Worm (Caenorhabditis elegans) whole organism, L3 larva: ENCODE measurements around the gene spp-21.

Experiments used
- R02D3.7 ChIP-seq: fragments of 150-350 bp; optimal IDR thresholded peaks from 2 replicates; lab custom pipeline; 2014; ENCODE audit warnings: missing biosample characterization, missing genetic modification characterization
- ZK546.5 ChIP-seq: sonication (generic microtip); optimal IDR thresholded peaks from 2 replicates; lab custom pipeline; 2017; ENCODE audit warnings: missing biosample characterization, missing genetic modification characterization
- aly-2 ChIP-seq: fragments of 150-350 bp; optimal IDR thresholded peaks from 2 replicates; lab custom pipeline; 2014; ENCODE audit warnings: missing biosample characterization, missing genetic modification characterization
- ama-1 ChIP-seq: fragments of 150-350 bp; optimal IDR thresholded peaks from 2 replicates; lab custom pipeline; 2018
- ceh-16 ChIP-seq: sonication (generic microtip); optimal IDR thresholded peaks from 2 replicates; lab custom pipeline; 2017; ENCODE audit warnings: missing biosample characterization, missing genetic modification characterization
- ceh-28 ChIP-seq: fragments of 150-350 bp; optimal IDR thresholded peaks from 2 replicates; lab custom pipeline; 2014; ENCODE audit warnings: missing biosample characterization, missing genetic modification reagents, missing genetic modification characterization
- daf-12 ChIP-seq: fragments of 150-350 bp; optimal IDR thresholded peaks from 2 replicates; lab custom pipeline; 2014; ENCODE audit warnings: missing biosample characterization, missing genetic modification reagents, missing genetic modification characterization
- egl-27 ChIP-seq: sonication (generic microtip); optimal IDR thresholded peaks from 4 replicates; lab custom pipeline; 2017; ENCODE audit warnings: missing biosample characterization, missing genetic modification reagents, missing genetic modification characterization
- egl-5 ChIP-seq: fragments of 150-350 bp; optimal IDR thresholded peaks from 2 replicates; lab custom pipeline; 2017; ENCODE audit warnings: missing biosample characterization, missing genetic modification reagents, missing genetic modification characterization, inconsistent platforms
- elt-1 ChIP-seq: fragments of 150-350 bp; optimal IDR thresholded peaks from 2 replicates; lab custom pipeline; 2014; ENCODE audit warnings: missing biosample characterization, missing genetic modification characterization
- elt-2 ChIP-seq: sonication (generic microtip); optimal IDR thresholded peaks from 2 replicates; lab custom pipeline; 2016; ENCODE audit warnings: missing genetic modification reagents, mild to moderate bottlenecking, missing genetic modification characterization, missing compliant biosample characterization
- eor-1 ChIP-seq, 2 experiments: fragments of 150-350 bp; optimal IDR thresholded peaks; 2 replicates each; lab custom pipeline; 2014 to 2018; ENCODE audit warnings: missing biosample characterization in 2 of 2, missing genetic modification characterization in 2 of 2
- fkh-10 ChIP-seq: sonication (generic microtip); optimal IDR thresholded peaks from 2 replicates; lab custom pipeline; 2017; ENCODE audit warnings: missing biosample characterization, missing genetic modification reagents, missing genetic modification characterization
- fkh-2 ChIP-seq: fragments of 150-350 bp; optimal IDR thresholded peaks from 2 replicates; lab custom pipeline; 2014; ENCODE audit warnings: missing biosample characterization, missing genetic modification reagents, missing genetic modification characterization
- fos-1 ChIP-seq: fragments of 150-350 bp; optimal IDR thresholded peaks from 2 replicates; lab custom pipeline; 2014; ENCODE audit warnings: missing biosample characterization, missing genetic modification characterization
- hmg-11 ChIP-seq: sonication (generic microtip); optimal IDR thresholded peaks from 2 replicates; lab custom pipeline; 2016; ENCODE audit warnings: missing genetic modification characterization, missing compliant biosample characterization
- jun-1 ChIP-seq: fragments of 150-350 bp; optimal IDR thresholded peaks from 2 replicates; lab custom pipeline; 2014; ENCODE audit warnings: missing biosample characterization, missing genetic modification reagents, missing genetic modification characterization
- lin-15B ChIP-seq: fragments of 150-350 bp; optimal IDR thresholded peaks from 2 replicates; lab custom pipeline; 2014; ENCODE audit warnings: missing biosample characterization, missing genetic modification characterization
- lin-39 ChIP-seq: fragments of 150-350 bp; optimal IDR thresholded peaks from 2 replicates; lab custom pipeline; 2018; ENCODE audit warnings: missing biosample characterization, missing genetic modification reagents, missing genetic modification characterization
- lsy-12 ChIP-seq: sonication (generic microtip); optimal IDR thresholded peaks from 2 replicates; lab custom pipeline; 2016; ENCODE audit warnings: mild to moderate bottlenecking, missing genetic modification characterization, missing compliant biosample characterization
- mdl-1 ChIP-seq: fragments of 150-350 bp; optimal IDR thresholded peaks from 2 replicates; lab custom pipeline; 2014; ENCODE audit warnings: missing biosample characterization, missing genetic modification characterization
- mml-1 ChIP-seq: fragments of 150-350 bp; sonication (generic microtip); optimal IDR thresholded peaks from 3 replicates; lab custom pipeline; 2014; ENCODE audit warnings: missing biosample characterization, missing genetic modification characterization
- nfya-1 ChIP-seq: sonication (generic microtip); optimal IDR thresholded peaks from 2 replicates; lab custom pipeline; 2017; ENCODE audit warnings: missing genetic modification characterization, mild to moderate bottlenecking, missing compliant biosample characterization, antibody characterized with exemption, moderate library complexity; ENCODE audit not compliant: insufficient read depth
- nhr-11 ChIP-seq: fragments of 150-350 bp; optimal IDR thresholded peaks from 2 replicates; lab custom pipeline; 2014; ENCODE audit warnings: missing biosample characterization, missing genetic modification characterization
- nhr-12 ChIP-seq: fragments of 150-350 bp; optimal IDR thresholded peaks from 2 replicates; lab custom pipeline; 2014; ENCODE audit warnings: missing biosample characterization, missing genetic modification characterization
- nhr-23 ChIP-seq: fragments of 150-350 bp; optimal IDR thresholded peaks from 2 replicates; lab custom pipeline; 2014; ENCODE audit warnings: missing biosample characterization, missing genetic modification reagents, missing genetic modification characterization
- nhr-237 ChIP-seq: fragments of 150-350 bp; optimal IDR thresholded peaks from 2 replicates; lab custom pipeline; 2014; ENCODE audit warnings: missing biosample characterization, missing genetic modification characterization
- nhr-25 ChIP-seq: sonication (generic microtip); optimal IDR thresholded peaks from 2 replicates; lab custom pipeline; 2017; ENCODE audit warnings: missing biosample characterization, missing genetic modification characterization
- nhr-28 ChIP-seq: fragments of 150-350 bp; optimal IDR thresholded peaks from 2 replicates; lab custom pipeline; 2014; ENCODE audit warnings: missing biosample characterization, missing genetic modification characterization
- nhr-43 ChIP-seq: sonication (generic microtip); optimal IDR thresholded peaks from 2 replicates; lab custom pipeline; 2016; ENCODE audit warnings: mild to moderate bottlenecking, missing genetic modification characterization, missing compliant biosample characterization; ENCODE audit not compliant: poor library complexity, severe bottlenecking
- nhr-67 ChIP-seq: fragments of 150-350 bp; optimal IDR thresholded peaks from 2 replicates; lab custom pipeline; 2014; ENCODE audit warnings: missing biosample characterization, missing genetic modification characterization
- nhr-76 ChIP-seq: fragments of 150-350 bp; sonication (generic microtip); optimal IDR thresholded peaks from 5 replicates; lab custom pipeline; 2014; ENCODE audit warnings: missing biosample characterization, missing genetic modification characterization
- nhr-77 ChIP-seq: fragments of 150-350 bp; optimal IDR thresholded peaks from 2 replicates; lab custom pipeline; 2014; ENCODE audit warnings: missing biosample characterization, missing genetic modification characterization
- pha-4 ChIP-seq: fragments of 150-350 bp; optimal IDR thresholded peaks from 2 replicates; lab custom pipeline; 2014; ENCODE audit warnings: missing biosample characterization, missing genetic modification reagents, missing genetic modification characterization
- pqm-1 ChIP-seq: fragments of 150-350 bp; optimal IDR thresholded peaks from 2 replicates; lab custom pipeline; 2017; ENCODE audit warnings: missing biosample characterization, missing genetic modification characterization, inconsistent platforms
- skn-1 ChIP-seq: fragments of 150-350 bp; optimal IDR thresholded peaks from 2 replicates; lab custom pipeline; 2014; ENCODE audit warnings: missing biosample characterization, missing genetic modification characterization
- snpc-4 ChIP-seq: fragments of 150-350 bp; optimal IDR thresholded peaks from 2 replicates; lab custom pipeline; 2014; ENCODE audit warnings: missing biosample characterization, missing genetic modification characterization
- tbx-2 ChIP-seq: sonication (generic microtip); optimal IDR thresholded peaks from 2 replicates; lab custom pipeline; 2016; ENCODE audit warnings: mild to moderate bottlenecking, missing genetic modification characterization, missing compliant biosample characterization
- unc-39 ChIP-seq: sonication (generic microtip); optimal IDR thresholded peaks from 4 replicates; lab custom pipeline; 2017; ENCODE audit warnings: missing biosample characterization, missing genetic modification characterization
- unc-62 ChIP-seq: fragments of 150-350 bp; sonication (generic microtip); optimal IDR thresholded peaks from 4 replicates; lab custom pipeline; 2014; ENCODE audit warnings: missing biosample characterization, missing genetic modification reagents, missing genetic modification characterization
- zag-1 ChIP-seq: fragments of 150-350 bp; optimal IDR thresholded peaks from 2 replicates; lab custom pipeline; 2014; ENCODE audit warnings: missing biosample characterization, missing genetic modification characterization
- ztf-11 ChIP-seq: fragments of 150-350 bp; optimal IDR thresholded peaks from 2 replicates; lab custom pipeline; 2014; ENCODE audit warnings: missing biosample characterization, missing genetic modification characterization
- ztf-4 ChIP-seq: fragments of 150-350 bp; optimal IDR thresholded peaks from 2 replicates; lab custom pipeline; 2014; ENCODE audit warnings: missing biosample characterization, missing genetic modification characterization

Gene spp-21

DNA sequence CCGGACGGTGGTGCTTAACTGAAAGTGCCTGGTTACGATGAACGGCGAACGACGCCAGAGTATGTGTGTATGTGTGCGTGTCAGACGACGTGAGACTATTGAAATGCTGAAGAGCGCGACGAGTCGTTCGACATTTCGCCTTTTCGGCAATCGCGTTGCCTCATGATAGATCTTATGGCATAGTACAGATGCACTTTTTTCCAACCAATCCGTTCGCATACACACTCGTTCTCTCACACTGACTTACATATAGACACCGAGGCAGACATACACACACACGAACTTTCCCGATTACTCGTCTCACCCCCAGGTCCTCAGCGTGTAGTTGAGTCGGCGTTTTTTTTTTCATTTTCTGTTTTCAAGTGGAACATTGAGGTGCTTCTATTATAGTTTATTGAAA is 11.2 kb upstream of the spp-21 start (continued):
- TF ChIP-seq aly-2 (no peak), pha-4 (tag; lab: Kevin White, UChicago) (peak; percentile 56), ceh-28 (no peak), ztf-11 (no peak), ZK546.5 (tag; lab: Kevin White, UChicago) (no peak), nhr-12 (tag; lab: Kevin White, UChicago) (no peak), unc-39 (tag; lab: Kevin White, UChicago) (no peak), pqm-1 (tag; lab: Kevin White, UChicago) (no peak), snpc-4 (tag; lab: Kevin White, UChicago) (no peak), egl-27 (no peak), lin-39 (tag; lab: Kevin White, UChicago) (peak; percentile 34), nhr-67 (tag; lab: Kevin White, UChicago) (no peak), nhr-25 (tag; lab: Kevin White, UChicago) (peak; percentile 93), zag-1 (no peak), elt-2 (tag; lab: Kevin White, UChicago) (no peak)

DNA sequence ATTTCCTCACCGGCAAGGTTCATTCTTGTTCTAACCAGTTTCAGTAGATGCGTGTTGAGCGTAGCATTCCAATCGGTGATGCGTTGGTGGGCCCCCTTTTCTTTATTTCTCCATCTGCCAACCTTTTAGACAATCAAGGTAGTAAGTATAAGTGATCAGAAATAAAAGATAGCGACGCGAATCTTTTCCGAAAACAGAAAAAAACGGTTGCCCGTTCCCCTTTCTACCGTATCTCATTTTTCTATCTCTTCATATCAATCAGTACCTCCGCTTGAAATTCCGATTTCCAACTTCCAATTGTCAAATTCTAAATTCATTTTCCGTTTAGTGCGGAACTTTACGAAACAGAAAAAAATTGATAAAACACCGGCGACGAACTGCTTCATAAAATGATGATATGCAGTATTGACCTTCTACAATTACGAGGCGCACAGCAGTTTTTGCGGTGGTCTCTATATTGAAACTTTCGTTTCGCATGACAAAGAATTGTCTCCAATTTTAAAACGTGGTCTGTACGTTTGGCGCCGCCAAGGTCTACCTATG is 10.5 kb upstream of the spp-21 start:
- no peak for TF ChIP-seq unc-39 (tag; lab: Kevin White, UChicago)
- TF ChIP-seq aly-2, result no peak
- no peak for TF ChIP-seq eor-1 (tag; optimal IDR thresholded peaks at IDR 0.05; lab: Kevin White, UChicago)
- no peak for TF ChIP-seq fos-1 (tag; lab: Kevin White, UChicago)
- TF ChIP-seq elt-2 (tag; lab: Kevin White, UChicago), result peak; percentile 47
- no peak for TF ChIP-seq fkh-10 (GFP tag; lab: Kevin White, UChicago)

ce11 chrX:11480032-11480431 is 9.9 kb upstream of the spp-21 start:
- TF ChIP-seq egl-27, result no peak
- TF ChIP-seq ama-1 (lab: Kevin White, UChicago), result peak; percentile 77
- peak; percentile 38 for TF ChIP-seq elt-2 (tag; lab: Kevin White, UChicago)
- TF ChIP-seq nhr-23 (tag; lab: Kevin White, UChicago), result no peak
- TF ChIP-seq nfya-1 (tag; lab: Kevin White, UChicago), result peak; percentile 21
- TF ChIP-seq daf-12 (tag; lab: Kevin White, UChicago), result no peak
- TF ChIP-seq hmg-11, result peak; percentile 5
- TF ChIP-seq, all 47 proteins: peak for 4

DNA sequence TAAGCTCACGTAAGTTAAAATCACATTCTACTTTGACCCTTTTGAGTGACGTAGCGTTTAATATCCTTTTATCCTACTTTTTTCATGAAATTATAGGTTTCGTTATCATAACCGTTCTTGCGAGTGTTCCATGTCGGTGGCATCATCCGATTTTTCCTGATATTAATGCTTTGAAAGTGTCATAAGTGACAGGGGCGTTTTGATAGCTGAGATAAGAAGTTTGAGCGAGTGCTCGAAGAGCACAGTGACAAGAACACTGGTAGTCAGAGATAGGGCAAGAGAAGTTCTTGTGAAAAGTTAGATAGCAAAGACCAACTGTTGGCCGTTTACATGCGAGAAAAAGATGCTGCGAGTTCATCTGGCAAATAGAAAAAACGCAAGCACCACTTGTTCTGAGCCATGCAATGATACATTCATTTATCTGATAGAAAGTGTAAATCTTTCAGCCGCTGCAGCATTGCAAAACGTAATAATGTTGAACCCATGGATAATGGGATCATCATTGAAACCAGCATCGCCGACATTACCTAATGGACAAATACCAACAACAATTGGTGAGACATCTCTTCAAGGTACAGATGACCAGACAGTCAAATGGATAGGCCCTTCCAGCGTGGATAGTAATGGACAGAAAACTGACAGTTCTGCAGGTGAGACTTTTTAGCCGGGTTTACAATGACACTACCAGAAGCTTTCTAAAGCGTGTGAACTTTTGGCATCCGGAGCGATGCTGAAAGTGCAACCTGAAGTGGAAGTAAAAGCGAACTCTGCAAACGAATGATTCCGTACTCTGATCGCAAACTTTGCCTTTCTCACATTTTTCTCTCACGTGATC is 8.7 kb upstream of the spp-21 start:
- TF ChIP-seq pqm-1 (tag; lab: Kevin White, UChicago) (peak; percentile 76), nhr-77 (tag; lab: Kevin White, UChicago) (no peak), nhr-43 (tag; lab: Kevin White, UChicago) (peak; percentile 9), elt-2 (tag; lab: Kevin White, UChicago) (peak; percentile 97), lsy-12 (no peak), tbx-2 (tag; lab: Kevin White, UChicago) (no peak), mml-1 (tag; lab: Kevin White, UChicago) (no peak), nfya-1 (tag; lab: Kevin White, UChicago) (no peak), nhr-28 (tag; lab: Kevin White, UChicago) (no peak), ceh-28 (no peak), snpc-4 (tag; lab: Kevin White, UChicago) (no peak), lin-15B (no peak), unc-39 (tag; lab: Kevin White, UChicago) (no peak), ZK546.5 (tag; lab: Kevin White, UChicago) (no peak), nhr-237 (tag; lab: Kevin White, UChicago) (no peak), egl-27 (no peak), unc-62 (GFP tag; lab: Kevin White, UChicago) (no peak), zag-1 (no peak), hmg-11 (no peak), lin-39 (tag; lab: Kevin White, UChicago) (no peak), fkh-10 (GFP tag; lab: Kevin White, UChicago) (no peak), mdl-1 (tag; lab: Kevin White, UChicago) (no peak), eor-1 (tag; optimal IDR thresholded peaks at IDR 0.05; lab: Kevin White, UChicago) (no peak), fkh-2 (tag; lab: Kevin White, UChicago) (no peak), nhr-23 (tag; lab: Kevin White, UChicago) (no peak), R02D3.7 (peak; percentile 3), skn-1 (tag; lab: Kevin White, UChicago) (no peak), egl-5 (tag; lab: Kevin White, UChicago) (no peak), nhr-67 (tag; lab: Kevin White, UChicago) (no peak), ztf-4 (tag; lab: Kevin White, UChicago) (no peak), ceh-16 (no peak), ztf-11 (no peak), jun-1 (peak; percentile 41), aly-2 (no peak), elt-1 (tag; lab: Kevin White, UChicago) (no peak), nhr-12 (tag; lab: Kevin White, UChicago) (no peak), nhr-76 (no peak), nhr-11 (tag; lab: Kevin White, UChicago) (no peak)
